Worm (Caenorhabditis elegans) whole organism, young adult: Measurements from ENCODE around the gene cyp-13A11.

Experiments used
- B0019.2 ChIP-seq: fragments of 200-800 bp; sonication (Bioruptor generic); conservative IDR thresholded peaks from 2 replicates; pipeline ENCODE4 v1.3.6; 2022; ENCODE audit warnings: missing genetic modification reagents, missing genetic modification characterization, missing compliant biosample characterization
- B0261.1 ChIP-seq: sonication (generic microtip); optimal IDR thresholded peaks from 2 replicates; lab custom pipeline; 2016; ENCODE audit warnings: mild to moderate bottlenecking, missing genetic modification characterization, moderate library complexity, missing compliant biosample characterization
- B0336.3 ChIP-seq: fragments of 200-800 bp; sonication (Bioruptor generic); IDR thresholded peaks from 2 replicates; pipeline ENCODE4 v1.3.6; 2022; ENCODE audit warnings: missing genetic modification characterization, missing compliant biosample characterization
- C17E4.6 ChIP-seq: fragments of 200-800 bp; sonication (Bioruptor generic); IDR thresholded peaks from 2 replicates; pipeline ENCODE4 v1.3.6; 2022; ENCODE audit warnings: missing genetic modification reagents, missing genetic modification characterization, missing compliant biosample characterization
- F22D6.2 ChIP-seq: sonication (generic microtip); optimal IDR thresholded peaks from 2 replicates; lab custom pipeline; 2016; ENCODE audit warnings: mild to moderate bottlenecking, missing genetic modification characterization, missing compliant biosample characterization
- F23B12.7 ChIP-seq: sonication (generic microtip); optimal IDR thresholded peaks from 2 replicates; lab custom pipeline; 2017; ENCODE audit warnings: missing genetic modification characterization, mild to moderate bottlenecking, missing compliant biosample characterization, antibody characterized with exemption, moderate library complexity; ENCODE audit not compliant: insufficient read depth
- F39B2.1 ChIP-seq: fragments of 200-800 bp; sonication (Bioruptor generic); IDR thresholded peaks from 2 replicates; pipeline ENCODE4 v1.3.6; 2022; ENCODE audit warnings: missing genetic modification reagents, missing genetic modification characterization, missing compliant biosample characterization
- F52B5.7 ChIP-seq: sonication (generic microtip); optimal IDR thresholded peaks from 2 replicates; lab custom pipeline; 2016; ENCODE audit warnings: mild to moderate bottlenecking, missing genetic modification characterization, missing compliant biosample characterization
- F57A8.1 ChIP-seq: fragments of 200-800 bp; sonication (Bioruptor generic); optimal IDR thresholded peaks from 2 replicates; lab custom pipeline; 2018; ENCODE audit warnings: mild to moderate bottlenecking, missing genetic modification characterization, moderate library complexity, missing compliant biosample characterization
- F57C9.4 ChIP-seq: sonication (generic microtip); optimal IDR thresholded peaks from 2 replicates; lab custom pipeline; 2017; ENCODE audit warnings: mild to moderate bottlenecking, missing genetic modification characterization, missing compliant biosample characterization
- K11D2.4 ChIP-seq: fragments of 200-800 bp; sonication (Bioruptor generic); IDR thresholded peaks from 2 replicates; pipeline ENCODE4 v1.3.6; 2022; ENCODE audit warnings: missing genetic modification reagents, missing genetic modification characterization, missing compliant biosample characterization
- K12H6.12 ChIP-seq: fragments of 200-800 bp; sonication (Bioruptor generic); optimal IDR thresholded peaks from 2 replicates; lab custom pipeline; 2018; ENCODE audit warnings: mild to moderate bottlenecking, missing genetic modification characterization, missing compliant biosample characterization
- Y56A3A.18 ChIP-seq: fragments of 200-800 bp; sonication (Bioruptor generic); IDR thresholded peaks from 2 replicates; pipeline ENCODE4 v1.3.6; 2022; ENCODE audit warnings: missing genetic modification reagents, missing genetic modification characterization, missing compliant biosample characterization
- Y79H2A.3 ChIP-seq: fragments of 200-800 bp; sonication (Bioruptor generic); conservative IDR thresholded peaks from 2 replicates; pipeline ENCODE4 v1.3.6; 2022; ENCODE audit warnings: missing genetic modification reagents, missing genetic modification characterization, missing compliant biosample characterization
- athp-1 ChIP-seq: sonication (generic microtip); optimal IDR thresholded peaks from 2 replicates; lab custom pipeline; 2017; ENCODE audit warnings: mild to moderate bottlenecking, missing genetic modification characterization, missing compliant biosample characterization
- attf-5 ChIP-seq: fragments of 200-800 bp; sonication (Bioruptor generic); optimal IDR thresholded peaks from 2 replicates; lab custom pipeline; 2018; ENCODE audit warnings: mild to moderate bottlenecking, missing genetic modification characterization, missing compliant biosample characterization
- bed-2 ChIP-seq: fragments of 200-800 bp; sonication (Bioruptor generic); IDR thresholded peaks from 2 replicates; pipeline ENCODE4 v1.3.6; 2022; ENCODE audit warnings: missing genetic modification reagents, missing genetic modification characterization, missing compliant biosample characterization
- cebp-1 ChIP-seq, 2 experiments: fragments of 200-800 bp in 1 of 2; sonication (Bioruptor generic) in 1 of 2; sonication (generic microtip) in 1 of 2; IDR thresholded peaks in 1 of 2; optimal IDR thresholded peaks in 1 of 2; 2 replicates each; pipeline versions ENCODE4 v1.3.6 to Lab custom; 2017 to 2022; ENCODE audit warnings: missing compliant biosample characterization in 2 of 2, missing genetic modification characterization in 2 of 2, mild to moderate bottlenecking in 1 of 2, missing genetic modification reagents in 1 of 2, moderate library complexity in 1 of 2
- cebp-2 ChIP-seq: fragments of 200-800 bp; sonication (Bioruptor generic); IDR thresholded peaks from 2 replicates; pipeline ENCODE4 v1.3.6; 2022; ENCODE audit warnings: missing genetic modification characterization, missing compliant biosample characterization
- ceh-27 ChIP-seq: fragments of 200-800 bp; sonication (Bioruptor generic); optimal IDR thresholded peaks from 2 replicates; lab custom pipeline; 2018; ENCODE audit warnings: mild to moderate bottlenecking, missing genetic modification characterization, moderate library complexity, missing compliant biosample characterization
- ceh-40 ChIP-seq: fragments of 200-800 bp; sonication (Bioruptor generic); IDR thresholded peaks from 2 replicates; pipeline ENCODE4 v1.3.6; 2022; ENCODE audit warnings: missing genetic modification characterization, missing compliant biosample characterization
- ceh-79 ChIP-seq: sonication (generic microtip); optimal IDR thresholded peaks from 2 replicates; lab custom pipeline; 2017; ENCODE audit warnings: mild to moderate bottlenecking, missing genetic modification characterization, missing compliant biosample characterization
- chd-7 ChIP-seq: sonication (generic microtip); optimal IDR thresholded peaks from 2 replicates; lab custom pipeline; 2016; ENCODE audit warnings: mild to moderate bottlenecking, missing genetic modification characterization, moderate library complexity, missing compliant biosample characterization
- die-1 ChIP-seq: sonication (generic microtip); optimal IDR thresholded peaks from 2 replicates; lab custom pipeline; 2016; ENCODE audit warnings: missing genotype, mild to moderate bottlenecking, missing genetic modification characterization, missing compliant biosample characterization
- dpff-1 ChIP-seq: sonication (generic microtip); optimal IDR thresholded peaks from 2 replicates; lab custom pipeline; 2017; ENCODE audit warnings: mild to moderate bottlenecking, missing genetic modification characterization, missing compliant biosample characterization
- dpl-1 ChIP-seq: fragments of 150-350 bp; optimal IDR thresholded peaks from 2 replicates; lab custom pipeline; 2014; ENCODE audit warnings: missing biosample characterization, missing genetic modification reagents, missing genetic modification characterization
- ekl-4 ChIP-seq: fragments of 200-800 bp; sonication (Bioruptor generic); IDR thresholded peaks from 2 replicates; pipeline ENCODE4 v1.3.6; 2022; ENCODE audit warnings: missing genetic modification reagents, missing genetic modification characterization, missing compliant biosample characterization
- hlh-26 ChIP-seq: fragments of 200-800 bp; sonication (Bioruptor generic); conservative IDR thresholded peaks from 2 replicates; pipeline ENCODE4 v1.3.6; 2022; ENCODE audit warnings: missing genetic modification reagents, missing genetic modification characterization, missing compliant biosample characterization
- let-526 ChIP-seq: fragments of 200-800 bp; sonication (Bioruptor generic); IDR thresholded peaks from 2 replicates; pipeline ENCODE4 v1.3.6; 2022; ENCODE audit warnings: missing genetic modification reagents, missing genetic modification characterization, missing compliant biosample characterization
- let-607 ChIP-seq, 2 experiments: fragments of 200-800 bp in 1 of 2; sonication (Bioruptor generic) in 1 of 2; sonication (generic microtip) in 1 of 2; optimal IDR thresholded peaks; 2 replicates each; lab custom pipeline; 2016 to 2018; ENCODE audit warnings: mild to moderate bottlenecking in 2 of 2, missing compliant biosample characterization in 2 of 2, missing genetic modification characterization in 2 of 2, moderate library complexity in 2 of 2, missing genotype in 1 of 2
- lin-35 ChIP-seq, 3 experiments: fragments of 150-350 bp in 2 of 3; sonication (generic microtip) in 1 of 3; optimal IDR thresholded peaks; 2 replicates each; lab custom pipeline; 2014 to 2018; ENCODE audit warnings: missing biosample characterization in 3 of 3, missing genetic modification characterization in 3 of 3, missing genetic modification reagents in 3 of 3
- lin-54 ChIP-seq: fragments of 200-800 bp; sonication (Bioruptor generic); optimal IDR thresholded peaks from 2 replicates; lab custom pipeline; 2018; ENCODE audit warnings: mild to moderate bottlenecking, missing genetic modification characterization, missing compliant biosample characterization
- madf-3 ChIP-seq: fragments of 200-800 bp; sonication (Bioruptor generic); IDR thresholded peaks from 2 replicates; pipeline ENCODE4 v1.3.6; 2022; ENCODE audit warnings: missing genetic modification reagents, missing genetic modification characterization, missing compliant biosample characterization
- mcd-1 ChIP-seq: fragments of 200-800 bp; sonication (Bioruptor generic); IDR thresholded peaks from 2 replicates; pipeline ENCODE4 v1.3.6; 2022; ENCODE audit warnings: missing genetic modification reagents, missing genetic modification characterization, missing compliant biosample characterization
- mel-28 ChIP-seq: sonication (generic microtip); optimal IDR thresholded peaks from 2 replicates; lab custom pipeline; 2016; ENCODE audit warnings: borderline replicate concordance, mild to moderate bottlenecking, missing genetic modification characterization, missing compliant biosample characterization
- nfya-1 ChIP-seq: sonication (generic microtip); optimal IDR thresholded peaks from 2 replicates; lab custom pipeline; 2017; ENCODE audit warnings: antibody characterized with exemption, missing compliant biosample characterization, missing genetic modification characterization, borderline replicate concordance; ENCODE audit not compliant: insufficient read depth
- nfya-2 ChIP-seq: fragments of 200-800 bp; sonication (Bioruptor generic); IDR thresholded peaks from 2 replicates; pipeline ENCODE4 v1.3.6; 2022; ENCODE audit warnings: missing genetic modification reagents, missing genetic modification characterization, missing compliant biosample characterization
- nhr-120 ChIP-seq: fragments of 200-800 bp; sonication (Bioruptor generic); IDR thresholded peaks from 2 replicates; pipeline ENCODE4 v1.3.6; 2022; ENCODE audit warnings: missing genetic modification characterization, missing compliant biosample characterization
- nhr-80 ChIP-seq: sonication (generic microtip); optimal IDR thresholded peaks from 2 replicates; lab custom pipeline; 2016; ENCODE audit warnings: missing genetic modification characterization, missing compliant biosample characterization
- sea-2 ChIP-seq: fragments of 200-800 bp; sonication (Bioruptor generic); IDR thresholded peaks from 2 replicates; pipeline ENCODE4 v1.3.6; 2022; ENCODE audit warnings: missing genetic modification characterization, missing compliant biosample characterization
- snpc-1.3 ChIP-seq: sonication (generic microtip); optimal IDR thresholded peaks from 2 replicates; lab custom pipeline; 2017; ENCODE audit warnings: missing genetic modification characterization, mild to moderate bottlenecking, missing compliant biosample characterization, antibody characterized with exemption, moderate library complexity, missing genotype, missing genetic modification reagents; ENCODE audit not compliant: insufficient read depth
- tbp1 ChIP-seq: fragments of 200-800 bp; sonication (Bioruptor generic); optimal IDR thresholded peaks from 2 replicates; lab custom pipeline; 2018; ENCODE audit warnings: mild to moderate bottlenecking, missing genetic modification characterization, missing compliant biosample characterization
- tlf-1 ChIP-seq: fragments of 200-800 bp; sonication (Bioruptor generic); optimal IDR thresholded peaks from 2 replicates; lab custom pipeline; 2018; ENCODE audit warnings: mild to moderate bottlenecking, missing genetic modification characterization, missing compliant biosample characterization
- unc-130 ChIP-seq: sonication (generic microtip); optimal IDR thresholded peaks from 2 replicates; lab custom pipeline; 2016; ENCODE audit warnings: missing genetic modification reagents, missing genetic modification characterization, missing compliant biosample characterization
- ztf-25 ChIP-seq: fragments of 200-800 bp; sonication (Bioruptor generic); IDR thresholded peaks from 2 replicates; pipeline ENCODE4 v1.3.6; 2022; ENCODE audit warnings: missing genetic modification reagents, missing genetic modification characterization, missing compliant biosample characterization

The cyp-13A11 gene

DNA sequence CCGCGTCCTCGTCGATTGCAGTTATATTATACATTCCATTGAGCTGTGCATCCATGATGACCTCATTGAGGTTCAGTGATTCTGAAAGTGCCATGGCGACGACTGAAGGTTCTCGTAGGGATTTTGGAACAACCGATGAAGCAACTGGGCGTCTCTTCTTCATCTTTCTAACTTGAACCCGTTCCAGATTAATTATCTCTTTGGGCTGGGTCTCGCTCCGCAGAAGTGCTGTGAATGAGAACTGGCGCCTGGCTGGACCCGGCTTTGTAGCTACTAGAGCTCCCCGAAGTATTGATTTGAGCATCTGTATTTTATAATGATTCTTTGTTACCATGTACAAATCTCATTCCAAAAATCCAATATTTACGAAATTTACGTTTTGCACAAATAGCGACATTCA lies 43.2 kb upstream of the cyp-13A11 start, which contains the start of gene ZK1010.2 (continued):
- TF ChIP-seq ceh-79 (peak; percentile 26), athp-1 (peak; percentile 74), B0019.2 (GFP tag; lab: Robert Waterston, UW) (no peak), B0261.1 (tag; lab: Kevin White, UChicago) (no peak), lin-54 (GFP tag; lab: Kevin White, UChicago) (peak; percentile 78), nfya-2 (GFP tag; lab: Robert Waterston, UW) (no peak), Y56A3A.18 (no peak), tlf-1 (peak; percentile 24), let-607 (tag; optimal IDR thresholded peaks at IDR 0.05; lab: Kevin White, UChicago) (no peak), nhr-80 (tag; lab: Kevin White, UChicago) (no peak), C17E4.6 (GFP tag; lab: Robert Waterston, UW) (peak; percentile 6; the same call in 1 of the 2 replicates), snpc-1.3 (tag; lab: Kevin White, UChicago) (no peak), lin-35 (GFP tag; optimal IDR thresholded peaks at IDR 0.05; lab: Kevin White, UChicago) (peak in 1 of 3 experiments; percentile 6), F57A8.1 (GFP tag; lab: Kevin White, UChicago) (no peak), F39B2.1 (GFP tag; lab: Robert Waterston, UW) (no peak), ekl-4 (GFP tag; lab: Robert Waterston, UW) (peak; percentile 74), madf-3 (GFP tag; lab: Robert Waterston, UW) (peak; percentile 71; the same call in 1 of the 2 replicates), hlh-26 (no peak), mel-28 (no peak), ztf-25 (GFP tag; lab: Robert Waterston, UW) (no peak), Y79H2A.3 (GFP tag; lab: Robert Waterston, UW) (no peak), chd-7 (tag; lab: Kevin White, UChicago) (peak; percentile 7), attf-5 (GFP tag; lab: Kevin White, UChicago) (no peak), cebp-2 (GFP tag; lab: Robert Waterston, UW) (no peak), dpff-1 (tag; lab: Kevin White, UChicago) (no peak)

DNA sequence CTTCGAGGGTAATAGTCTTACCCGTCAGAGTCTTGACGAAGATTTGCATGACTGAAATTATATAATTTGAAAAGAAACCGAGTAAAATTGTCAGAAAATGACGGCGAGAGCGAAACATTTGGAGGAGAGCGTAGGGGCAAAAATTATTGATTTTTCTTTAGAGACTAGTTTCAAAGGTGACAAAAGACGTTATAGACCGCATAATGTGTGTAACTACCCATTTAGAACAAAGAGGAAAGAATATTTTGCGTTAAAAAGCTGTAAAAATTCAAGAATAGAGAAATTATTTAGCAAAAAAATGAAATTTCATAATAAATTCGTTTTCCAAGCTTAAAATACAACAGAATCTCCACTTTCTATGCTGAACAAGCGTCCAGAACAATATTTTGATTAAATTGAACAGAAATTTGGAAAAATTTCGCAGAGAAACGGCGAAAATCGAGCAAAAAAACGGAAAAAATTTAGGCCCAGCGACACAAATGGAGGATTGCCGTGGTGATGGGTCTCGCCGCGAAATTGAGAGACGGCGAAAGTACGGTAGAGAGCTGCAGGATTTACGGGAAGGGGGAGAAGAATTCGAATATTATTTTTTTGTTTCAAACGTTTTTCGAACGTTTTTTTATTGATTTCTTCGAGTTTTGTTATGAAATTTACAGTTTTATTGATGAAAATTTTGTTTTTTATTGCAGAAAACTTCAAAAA lies 42.2 kb upstream of the cyp-13A11 start, which contains the start of the genes ubq-2 and frg-1:
TSS of gene ubq-2 (minus strand) at position 51 of the 702 bp plus-strand sequence.
TSS of gene frg-1 (plus strand) at position 690 of the 702 bp plus-strand sequence.
- TF ChIP-seq ekl-4 (GFP tag; lab: Robert Waterston, UW) (peak; percentile 67), B0261.1 (tag; lab: Kevin White, UChicago) (no peak), ceh-40 (GFP tag; lab: Robert Waterston, UW) (no peak), athp-1 (peak; percentile 30), B0019.2 (GFP tag; lab: Robert Waterston, UW) (no peak; the same call in none of the 2 replicates), mcd-1 (GFP tag; lab: Robert Waterston, UW) (peak; percentile 90), sea-2 (no peak), tbp1 (GFP tag; lab: Kevin White, UChicago) (peak; percentile 66), F23B12.7 (tag; lab: Kevin White, UChicago) (peak; percentile 60), mel-28 (no peak), nhr-120 (GFP tag; lab: Robert Waterston, UW) (no peak), unc-130 (no peak), die-1 (tag; lab: Kevin White, UChicago) (no peak), let-526 (GFP tag; lab: Robert Waterston, UW) (0 out of 2 replicates have a peak, but pooled peaks have one; percentile 60), dpl-1 (GFP tag; lab: Kevin White, UChicago) (peak; percentile 65), F22D6.2 (tag; lab: Kevin White, UChicago) (no peak), F52B5.7 (no peak), cebp-1 (GFP tag; IDR thresholded peaks at IDR 0.05; lab: Robert Waterston, UW) (no peak), cebp-1 (tag; optimal IDR thresholded peaks at IDR 0.05; lab: Kevin White, UChicago) (peak; percentile 78), nfya-1 (tag; lab: Kevin White, UChicago) (no peak), attf-5 (GFP tag; lab: Kevin White, UChicago) (peak; percentile 89), K12H6.12 (peak; percentile 68), B0336.3 (GFP tag; lab: Robert Waterston, UW) (peak; percentile 55; the same call in 1 of the 2 replicates), bed-2 (GFP tag; lab: Robert Waterston, UW) (no peak), ceh-27 (peak; percentile 61), K11D2.4 (peak; percentile 77), F57C9.4 (tag; lab: Kevin White, UChicago) (no peak)
